Worm (Caenorhabditis elegans) whole organism, young adult: ENCODE results near the gene B0238.15.

Experiments
- ama-1 ChIP-seq, 3 experiments: fragments of 150-350 bp in 1 of 3; sonication (generic microtip) in 2 of 3; optimal IDR thresholded peaks; 2 replicates each; lab custom pipeline; 2014 to 2018; ENCODE audit warnings: missing biosample characterization in 2 of 3, missing genetic modification characterization in 2 of 3, missing genetic modification reagents in 2 of 3
- hmg-20 ChIP-seq: fragments of 200-800 bp; sonication (Bioruptor generic); IDR thresholded peaks from 2 replicates; pipeline ENCODE4 v1.3.6; 2022; ENCODE audit warnings: missing genetic modification reagents, missing genetic modification characterization, missing compliant biosample characterization
- nfya-1 ChIP-seq: sonication (generic microtip); optimal IDR thresholded peaks from 2 replicates; lab custom pipeline; 2017; ENCODE audit warnings: antibody characterized with exemption, missing compliant biosample characterization, missing genetic modification characterization, borderline replicate concordance; ENCODE audit not compliant: insufficient read depth

ce11 chrV:5203643-5204042 is 36.4 kb upstream of the B0238.15 start:
- TF ChIP-seq nfya-1 (tag; lab: Kevin White, UChicago) (no peak), hmg-20 (GFP tag; lab: Robert Waterston, UW) (no peak), ama-1 (optimal IDR thresholded peaks at IDR 0.05; lab: Kevin White, UChicago) (no peak), ama-1 (GFP tag; optimal IDR thresholded peaks at IDR 0.05; lab: Kevin White, UChicago) (no peak)
